Fruit fly (Drosophila melanogaster) whole organism: ENCODE measurements around the gene CG46270.

ENCODE experiments used
- CG8478 ChIP-seq: fragments of >200 bp; optimal IDR thresholded peaks from 2 replicates; lab custom pipeline; 2018; ENCODE audit warnings: inconsistent platforms
- Dll ChIP-seq: fragments of >200 bp; optimal IDR thresholded peaks from 2 replicates; lab custom pipeline; 2017
- EcR ChIP-seq, 2 experiments: fragments of >200 bp; optimal IDR thresholded peaks; 2 replicates each; lab custom pipeline; 2017; ENCODE audit warnings: missing biosample characterization in 2 of 2, missing genetic modification characterization in 2 of 2, missing genetic modification reagents in 2 of 2
- pan ChIP-seq: fragments of >200 bp; optimal IDR thresholded peaks from 2 replicates; lab custom pipeline; 2017
- psq ChIP-seq: fragments of >200 bp; optimal IDR thresholded peaks from 2 replicates; lab custom pipeline; 2017
- usp ChIP-seq: fragments of >200 bp; optimal IDR thresholded peaks from 2 replicates; lab custom pipeline; 2017; ENCODE audit warnings: missing biosample characterization, missing genetic modification characterization, mixed read lengths

dm6 chr3R:10392539-10392919 is 35.7 kb downstream of the CG46270 start:
- TF ChIP-seq CG8478 (lab: Kevin White, UChicago) (no peak), Dll (lab: Kevin White, UChicago) (no peak), pan (lab: Kevin White, UChicago) (no peak), usp (GFP tag; lab: Kevin White, UChicago) (no peak), EcR (GFP tag; optimal IDR thresholded peaks at IDR 0.05; lab: Kevin White, UChicago) (no peak), psq (lab: Kevin White, UChicago) (no peak)
